Worm (Caenorhabditis elegans) whole organism, young adult: ENCODE results near the gene srh-60.

Source experiments
- atf-7 ChIP-seq: sonication (generic microtip); optimal IDR thresholded peaks from 2 replicates; lab custom pipeline; 2017; ENCODE audit warnings: mild to moderate bottlenecking, missing genetic modification characterization, missing compliant biosample characterization
- snpc-4 ChIP-seq, 5 experiments: fragments of 150-350 bp in 1 of 5; sonication (generic microtip) in 4 of 5; optimal IDR thresholded peaks; 2 replicates each; lab custom pipeline; 2014 to 2018; ENCODE audit warnings: missing genetic modification characterization in 5 of 5, missing biosample characterization in 3 of 5, antibody characterized with exemption in 2 of 5, mild to moderate bottlenecking in 2 of 5, missing compliant biosample characterization in 2 of 5, missing genotype in 2 of 5, moderate library complexity in 2 of 5, missing genetic modification reagents in 1 of 5
- unc-62 ChIP-seq: fragments of 150-350 bp; optimal IDR thresholded peaks from 2 replicates; lab custom pipeline; 2014; ENCODE audit warnings: missing biosample characterization, missing genetic modification reagents, missing genetic modification characterization

DNA sequence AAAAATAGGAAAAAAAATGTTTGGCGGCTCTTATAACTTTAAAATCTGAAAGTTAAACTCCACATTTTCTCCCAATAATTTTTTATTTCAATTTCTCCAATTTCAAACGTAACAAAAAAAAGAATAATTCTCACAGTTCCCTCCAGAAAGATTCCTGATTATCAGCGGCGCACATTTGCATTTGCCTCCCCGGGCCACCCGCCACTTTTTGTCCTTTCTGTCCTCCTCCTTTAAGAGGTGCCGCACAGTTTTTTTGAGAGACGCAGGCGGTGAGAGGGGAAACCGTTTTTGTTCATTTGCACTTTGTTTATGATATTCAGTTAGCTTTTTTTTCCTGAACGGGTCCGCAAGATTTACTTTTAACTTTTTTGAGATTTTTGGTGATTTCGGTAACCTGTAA, 37.4 kb downstream of the srh-60 start:
- TF ChIP-seq unc-62 (GFP tag; lab: Kevin White, UChicago): no peak
- TF ChIP-seq snpc-4 (GFP tag; optimal IDR thresholded peaks at IDR 0.05; lab: Kevin White, UChicago): no peak
- no peak for TF ChIP-seq snpc-4 (tag; optimal IDR thresholded peaks at IDR 0.05; lab: Kevin White, UChicago)
- TF ChIP-seq atf-7 (tag; lab: Kevin White, UChicago): no peak
